Worm (Caenorhabditis elegans) whole organism, L3 larva: Measurements from ENCODE around the gene selt-1.1.

ENCODE experiments used
- R02D3.7 ChIP-seq: fragments of 150-350 bp; optimal IDR thresholded peaks from 2 replicates; lab custom pipeline; 2014; ENCODE audit warnings: missing biosample characterization, missing genetic modification characterization
- ZK546.5 ChIP-seq: sonication (generic microtip); optimal IDR thresholded peaks from 2 replicates; lab custom pipeline; 2017; ENCODE audit warnings: missing biosample characterization, missing genetic modification characterization
- aly-2 ChIP-seq: fragments of 150-350 bp; optimal IDR thresholded peaks from 2 replicates; lab custom pipeline; 2014; ENCODE audit warnings: missing biosample characterization, missing genetic modification characterization
- ama-1 ChIP-seq: fragments of 150-350 bp; optimal IDR thresholded peaks from 2 replicates; lab custom pipeline; 2018
- ceh-16 ChIP-seq: sonication (generic microtip); optimal IDR thresholded peaks from 2 replicates; lab custom pipeline; 2017; ENCODE audit warnings: missing biosample characterization, missing genetic modification characterization
- ceh-28 ChIP-seq: fragments of 150-350 bp; optimal IDR thresholded peaks from 2 replicates; lab custom pipeline; 2014; ENCODE audit warnings: missing biosample characterization, missing genetic modification reagents, missing genetic modification characterization
- ceh-82 ChIP-seq: fragments of 150-350 bp; optimal IDR thresholded peaks from 2 replicates; lab custom pipeline; 2014; ENCODE audit warnings: missing biosample characterization, missing genetic modification characterization
- ceh-9 ChIP-seq: sonication (generic microtip); optimal IDR thresholded peaks from 2 replicates; lab custom pipeline; 2018; ENCODE audit warnings: missing biosample characterization, missing genetic modification characterization
- egl-27 ChIP-seq: sonication (generic microtip); optimal IDR thresholded peaks from 4 replicates; lab custom pipeline; 2017; ENCODE audit warnings: missing biosample characterization, missing genetic modification reagents, missing genetic modification characterization
- elt-1 ChIP-seq: fragments of 150-350 bp; optimal IDR thresholded peaks from 2 replicates; lab custom pipeline; 2014; ENCODE audit warnings: missing biosample characterization, missing genetic modification characterization
- elt-2 ChIP-seq: sonication (generic microtip); optimal IDR thresholded peaks from 2 replicates; lab custom pipeline; 2016; ENCODE audit warnings: missing genetic modification reagents, mild to moderate bottlenecking, missing genetic modification characterization, missing compliant biosample characterization
- elt-3 ChIP-seq, 3 experiments: fragments of 150-350 bp in 1 of 3; sonication (generic microtip) in 2 of 3; optimal IDR thresholded peaks; 2 replicates in 2 of 3; 4 replicates in 1 of 3; lab custom pipeline; 2014 to 2017; ENCODE audit warnings: missing biosample characterization in 3 of 3, missing genetic modification characterization in 3 of 3
- fkh-10 ChIP-seq: sonication (generic microtip); optimal IDR thresholded peaks from 2 replicates; lab custom pipeline; 2017; ENCODE audit warnings: missing biosample characterization, missing genetic modification reagents, missing genetic modification characterization
- fkh-2 ChIP-seq: fragments of 150-350 bp; optimal IDR thresholded peaks from 2 replicates; lab custom pipeline; 2014; ENCODE audit warnings: missing biosample characterization, missing genetic modification reagents, missing genetic modification characterization
- fos-1 ChIP-seq: fragments of 150-350 bp; optimal IDR thresholded peaks from 2 replicates; lab custom pipeline; 2014; ENCODE audit warnings: missing biosample characterization, missing genetic modification characterization
- hmg-11 ChIP-seq: sonication (generic microtip); optimal IDR thresholded peaks from 2 replicates; lab custom pipeline; 2016; ENCODE audit warnings: missing genetic modification characterization, missing compliant biosample characterization
- jun-1 ChIP-seq: fragments of 150-350 bp; optimal IDR thresholded peaks from 2 replicates; lab custom pipeline; 2014; ENCODE audit warnings: missing biosample characterization, missing genetic modification reagents, missing genetic modification characterization
- lin-15B ChIP-seq: fragments of 150-350 bp; optimal IDR thresholded peaks from 2 replicates; lab custom pipeline; 2014; ENCODE audit warnings: missing biosample characterization, missing genetic modification characterization
- lsy-12 ChIP-seq: sonication (generic microtip); optimal IDR thresholded peaks from 2 replicates; lab custom pipeline; 2016; ENCODE audit warnings: mild to moderate bottlenecking, missing genetic modification characterization, missing compliant biosample characterization
- mml-1 ChIP-seq: fragments of 150-350 bp; sonication (generic microtip); optimal IDR thresholded peaks from 3 replicates; lab custom pipeline; 2014; ENCODE audit warnings: missing biosample characterization, missing genetic modification characterization
- nfya-1 ChIP-seq: sonication (generic microtip); optimal IDR thresholded peaks from 2 replicates; lab custom pipeline; 2017; ENCODE audit warnings: missing genetic modification characterization, mild to moderate bottlenecking, missing compliant biosample characterization, antibody characterized with exemption, moderate library complexity; ENCODE audit not compliant: insufficient read depth
- nhr-11 ChIP-seq: fragments of 150-350 bp; optimal IDR thresholded peaks from 2 replicates; lab custom pipeline; 2014; ENCODE audit warnings: missing biosample characterization, missing genetic modification characterization
- nhr-12 ChIP-seq: fragments of 150-350 bp; optimal IDR thresholded peaks from 2 replicates; lab custom pipeline; 2014; ENCODE audit warnings: missing biosample characterization, missing genetic modification characterization
- nhr-23 ChIP-seq: fragments of 150-350 bp; optimal IDR thresholded peaks from 2 replicates; lab custom pipeline; 2014; ENCODE audit warnings: missing biosample characterization, missing genetic modification reagents, missing genetic modification characterization
- nhr-25 ChIP-seq: sonication (generic microtip); optimal IDR thresholded peaks from 2 replicates; lab custom pipeline; 2017; ENCODE audit warnings: missing biosample characterization, missing genetic modification characterization
- nhr-28 ChIP-seq: fragments of 150-350 bp; optimal IDR thresholded peaks from 2 replicates; lab custom pipeline; 2014; ENCODE audit warnings: missing biosample characterization, missing genetic modification characterization
- nhr-43 ChIP-seq: sonication (generic microtip); optimal IDR thresholded peaks from 2 replicates; lab custom pipeline; 2016; ENCODE audit warnings: mild to moderate bottlenecking, missing genetic modification characterization, missing compliant biosample characterization; ENCODE audit not compliant: poor library complexity, severe bottlenecking
- nhr-67 ChIP-seq: fragments of 150-350 bp; optimal IDR thresholded peaks from 2 replicates; lab custom pipeline; 2014; ENCODE audit warnings: missing biosample characterization, missing genetic modification characterization
- nhr-76 ChIP-seq: fragments of 150-350 bp; sonication (generic microtip); optimal IDR thresholded peaks from 5 replicates; lab custom pipeline; 2014; ENCODE audit warnings: missing biosample characterization, missing genetic modification characterization
- nhr-77 ChIP-seq: fragments of 150-350 bp; optimal IDR thresholded peaks from 2 replicates; lab custom pipeline; 2014; ENCODE audit warnings: missing biosample characterization, missing genetic modification characterization
- pha-4 ChIP-seq: fragments of 150-350 bp; optimal IDR thresholded peaks from 2 replicates; lab custom pipeline; 2014; ENCODE audit warnings: missing biosample characterization, missing genetic modification reagents, missing genetic modification characterization
- pqm-1 ChIP-seq: fragments of 150-350 bp; optimal IDR thresholded peaks from 2 replicates; lab custom pipeline; 2017; ENCODE audit warnings: missing biosample characterization, missing genetic modification characterization, inconsistent platforms
- sea-2 ChIP-seq: fragments of 150-350 bp; sonication (generic microtip); optimal IDR thresholded peaks from 4 replicates; lab custom pipeline; 2014; ENCODE audit warnings: missing biosample characterization, missing genetic modification reagents, missing genetic modification characterization
- skn-1 ChIP-seq: fragments of 150-350 bp; optimal IDR thresholded peaks from 2 replicates; lab custom pipeline; 2014; ENCODE audit warnings: missing biosample characterization, missing genetic modification characterization
- snpc-4 ChIP-seq: fragments of 150-350 bp; optimal IDR thresholded peaks from 2 replicates; lab custom pipeline; 2014; ENCODE audit warnings: missing biosample characterization, missing genetic modification characterization
- tbx-2 ChIP-seq: sonication (generic microtip); optimal IDR thresholded peaks from 2 replicates; lab custom pipeline; 2016; ENCODE audit warnings: mild to moderate bottlenecking, missing genetic modification characterization, missing compliant biosample characterization
- unc-39 ChIP-seq: sonication (generic microtip); optimal IDR thresholded peaks from 4 replicates; lab custom pipeline; 2017; ENCODE audit warnings: missing biosample characterization, missing genetic modification characterization
- unc-62 ChIP-seq: fragments of 150-350 bp; sonication (generic microtip); optimal IDR thresholded peaks from 4 replicates; lab custom pipeline; 2014; ENCODE audit warnings: missing biosample characterization, missing genetic modification reagents, missing genetic modification characterization
- ztf-11 ChIP-seq: fragments of 150-350 bp; optimal IDR thresholded peaks from 2 replicates; lab custom pipeline; 2014; ENCODE audit warnings: missing biosample characterization, missing genetic modification characterization

The selt-1.1 gene

DNA sequence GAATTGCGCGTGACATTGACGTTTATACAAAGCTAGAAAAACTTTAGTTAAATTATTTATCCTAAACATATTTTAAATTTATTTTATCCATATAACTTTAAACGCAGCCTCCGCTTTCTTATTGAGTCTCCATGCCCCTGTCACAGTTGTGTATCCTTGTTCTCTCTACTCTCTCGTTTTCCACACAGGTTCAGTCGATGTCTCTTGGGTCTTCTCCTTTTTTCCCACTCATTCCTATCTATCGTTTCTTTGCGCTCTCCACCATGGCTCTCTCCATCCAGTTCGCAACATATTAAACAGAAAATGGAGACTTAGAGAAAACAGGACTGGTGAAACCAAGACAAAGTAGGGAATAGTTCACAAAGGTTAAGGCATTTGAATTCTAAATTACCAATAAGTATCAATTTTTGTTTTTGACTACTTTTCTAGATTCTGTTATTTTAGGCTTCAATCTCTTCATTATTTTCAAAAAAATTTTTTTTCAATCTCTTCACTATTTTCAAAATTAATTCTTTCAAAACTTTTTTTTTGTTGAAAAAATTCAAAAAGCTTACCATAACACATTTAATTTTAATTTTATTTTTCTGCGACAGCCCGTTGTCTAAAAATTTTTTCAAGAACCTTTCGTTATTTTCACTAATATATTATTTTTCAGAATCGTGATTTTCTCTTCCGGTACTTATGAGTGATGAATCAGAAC, 24.1 kb downstream of the selt-1.1 start, which contains the start of gene sdc-2 (continued):
- TF ChIP-seq nhr-76 (tag; lab: Kevin White, UChicago) (no peak), elt-1 (tag; lab: Kevin White, UChicago) (peak; percentile 2), nhr-25 (peak; percentile 51), ceh-16 (tag; lab: Kevin White, UChicago) (no peak), pha-4 (tag; lab: Kevin White, UChicago) (no peak), nhr-11 (tag; lab: Kevin White, UChicago) (no peak), sea-2 (no peak), hmg-11 (tag; lab: Kevin White, UChicago) (peak; percentile 86), elt-3 (tag; optimal IDR thresholded peaks at IDR 0.05; lab: Kevin White, UChicago) (peak in 1 of 3 experiments; percentile 52), ama-1 (no peak), lin-15B (no peak), nhr-12 (no peak), fkh-2 (tag; lab: Kevin White, UChicago) (no peak), egl-27 (tag; lab: Kevin White, UChicago) (peak; percentile 23), fkh-10 (GFP tag; lab: Kevin White, UChicago) (no peak), pqm-1 (tag; lab: Kevin White, UChicago) (peak; percentile 48), aly-2 (tag; lab: Kevin White, UChicago) (no peak)

DNA sequence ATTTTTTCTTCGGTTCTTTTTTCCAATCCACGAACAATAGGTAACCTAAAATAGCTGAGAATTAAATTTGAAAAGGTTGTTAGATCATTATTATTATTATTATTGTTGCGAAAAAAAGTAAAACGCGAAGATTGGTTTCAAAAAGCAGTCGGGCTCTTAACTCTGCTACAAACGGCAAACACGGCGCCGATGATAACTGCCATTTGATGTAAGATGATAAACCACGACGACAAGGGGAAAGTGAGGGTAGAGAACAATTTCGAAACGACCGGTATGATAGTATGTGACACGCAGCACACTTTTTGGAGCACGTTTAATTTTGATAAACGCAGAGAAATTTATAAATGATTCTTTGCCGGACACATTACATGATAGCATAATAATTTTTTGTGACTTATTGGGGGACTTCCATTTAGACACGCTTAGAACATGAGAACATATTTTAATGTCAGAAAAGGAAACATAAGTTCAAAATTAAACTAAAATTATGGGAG, 27.2 kb downstream of the selt-1.1 start, which contains the start of gene hpo-34:
Gene hpo-34 (minus strand): TSS at position 51 of the 494 bp plus-strand sequence.
- peak; percentile 23 for TF ChIP-seq jun-1 (tag; lab: Kevin White, UChicago)
- TF ChIP-seq elt-2 (tag; lab: Kevin White, UChicago) = peak; percentile 96
- no peak for TF ChIP-seq ceh-28 (tag; lab: Kevin White, UChicago)
- TF ChIP-seq pha-4 (tag; lab: Kevin White, UChicago) = peak; percentile 40
- peak; percentile 92 for TF ChIP-seq pqm-1 (tag; lab: Kevin White, UChicago)
- no peak for TF ChIP-seq lsy-12 (tag; lab: Kevin White, UChicago)
- TF ChIP-seq ceh-82 = no peak
- no peak for TF ChIP-seq nhr-11 (tag; lab: Kevin White, UChicago)
- no peak for TF ChIP-seq ama-1
- TF ChIP-seq fos-1 (tag; lab: Kevin White, UChicago) = peak; percentile 17
- TF ChIP-seq skn-1 (tag; lab: Kevin White, UChicago) = no peak

DNA sequence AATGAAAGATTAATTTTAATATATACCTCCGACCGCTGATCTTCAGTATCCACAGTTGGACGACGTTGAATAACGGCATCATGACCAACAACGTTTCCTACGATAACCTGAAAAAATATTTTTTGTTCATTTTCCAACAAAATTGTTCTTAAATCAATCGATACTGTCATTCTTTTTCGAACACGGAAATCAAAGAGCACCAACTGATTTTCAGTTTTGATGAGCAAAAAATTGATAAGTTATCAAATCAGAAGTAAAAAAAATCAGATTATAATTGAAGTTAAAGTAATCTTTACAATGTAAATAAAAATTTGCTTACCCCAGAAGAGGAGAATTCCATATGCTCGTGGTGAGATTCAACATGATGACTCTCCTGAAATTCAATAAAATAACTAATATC, 27.9 kb downstream of the selt-1.1 start:
- TF ChIP-seq ceh-28 (tag; lab: Kevin White, UChicago) = peak; percentile 26
- TF ChIP-seq pqm-1 (tag; lab: Kevin White, UChicago) = peak; percentile 19
- no peak for TF ChIP-seq tbx-2
- peak; percentile 40 for TF ChIP-seq pha-4 (tag; lab: Kevin White, UChicago)
- TF ChIP-seq lsy-12 (tag; lab: Kevin White, UChicago) = no peak
- TF ChIP-seq elt-2 (tag; lab: Kevin White, UChicago) = peak; percentile 57
- no peak for TF ChIP-seq fos-1 (tag; lab: Kevin White, UChicago)

DNA sequence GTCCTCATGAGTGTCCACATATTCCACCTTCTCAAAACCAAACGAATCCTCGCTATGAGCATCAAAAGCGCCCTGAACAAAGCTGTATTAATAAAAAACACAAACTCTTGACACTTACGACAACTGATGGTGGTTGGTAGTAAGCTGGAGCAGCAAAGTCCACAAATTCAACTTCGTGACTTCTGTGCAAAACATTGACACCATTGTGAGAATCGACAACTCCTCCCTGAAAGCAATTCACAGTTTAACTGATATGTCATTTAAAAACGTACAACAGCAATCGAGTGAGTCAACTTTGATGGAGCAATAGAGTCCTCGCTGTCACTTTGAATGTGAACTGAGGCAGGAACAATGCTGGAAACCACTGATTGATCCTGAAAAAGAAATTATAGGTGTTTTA, 28.9 kb downstream of the selt-1.1 start:
- TF ChIP-seq nhr-28 (tag; lab: Kevin White, UChicago) (no peak), nhr-77 (tag; lab: Kevin White, UChicago) (no peak), fos-1 (tag; lab: Kevin White, UChicago) (no peak), egl-27 (tag; lab: Kevin White, UChicago) (no peak), pha-4 (tag; lab: Kevin White, UChicago) (no peak), nfya-1 (tag; lab: Kevin White, UChicago) (no peak), mml-1 (tag; lab: Kevin White, UChicago) (no peak), lsy-12 (tag; lab: Kevin White, UChicago) (no peak), snpc-4 (tag; lab: Kevin White, UChicago) (no peak), hmg-11 (tag; lab: Kevin White, UChicago) (no peak), nhr-12 (no peak)

DNA sequence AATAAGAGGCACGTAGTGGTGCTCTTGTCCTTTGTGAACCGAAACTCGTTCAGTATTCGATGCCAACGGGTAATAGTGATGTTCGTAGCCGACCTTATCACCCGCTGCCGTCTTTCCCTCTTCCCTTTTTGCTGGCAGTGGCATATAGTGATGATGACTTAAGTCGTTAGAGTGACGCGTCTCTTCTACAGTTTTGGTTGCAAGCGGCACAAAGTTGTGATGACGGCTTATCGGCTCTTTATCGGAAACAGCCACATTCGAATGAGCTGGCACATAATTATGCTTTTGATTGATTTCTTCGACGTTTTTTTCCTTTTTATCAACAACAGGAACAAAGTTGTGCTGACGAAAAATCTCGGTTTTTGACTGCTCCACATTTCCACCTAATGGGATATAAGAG, 30.9 kb downstream of the selt-1.1 start:
- no peak for TF ChIP-seq sea-2
- TF ChIP-seq ztf-11 = no peak
- TF ChIP-seq nfya-1 (tag; lab: Kevin White, UChicago) = no peak
- no peak for TF ChIP-seq unc-62 (GFP tag; lab: Kevin White, UChicago)
- TF ChIP-seq nhr-23 = no peak
- no peak for TF ChIP-seq elt-3 (tag; optimal IDR thresholded peaks at IDR 0.05; lab: Kevin White, UChicago)
- TF ChIP-seq lsy-12 (tag; lab: Kevin White, UChicago) = no peak
- TF ChIP-seq nhr-67 (tag; lab: Kevin White, UChicago) = no peak
- TF ChIP-seq nhr-43 = no peak
- TF ChIP-seq jun-1 (tag; lab: Kevin White, UChicago) = peak; percentile 92
- no peak for TF ChIP-seq ceh-82
- no peak for TF ChIP-seq nhr-77 (tag; lab: Kevin White, UChicago)
- no peak for TF ChIP-seq ceh-9 (tag; lab: Kevin White, UChicago)
- no peak for TF ChIP-seq ZK546.5
- TF ChIP-seq ama-1 = no peak
- TF ChIP-seq skn-1 (tag; lab: Kevin White, UChicago) = peak; percentile 76
- no peak for TF ChIP-seq R02D3.7 (tag; lab: Kevin White, UChicago)
- no peak for TF ChIP-seq unc-39
- TF ChIP-seq nhr-76 (tag; lab: Kevin White, UChicago) = no peak
- TF ChIP-seq ceh-28 (tag; lab: Kevin White, UChicago) = no peak
- no peak for TF ChIP-seq nhr-28 (tag; lab: Kevin White, UChicago)
- no peak for TF ChIP-seq nhr-11 (tag; lab: Kevin White, UChicago)
- TF ChIP-seq mml-1 (tag; lab: Kevin White, UChicago) = no peak
- TF ChIP-seq pha-4 (tag; lab: Kevin White, UChicago) = peak; percentile 23
- TF ChIP-seq elt-2 (tag; lab: Kevin White, UChicago) = peak; percentile 98
- no peak for TF ChIP-seq fkh-10 (GFP tag; lab: Kevin White, UChicago)
